Worm (Caenorhabditis elegans) whole organism, early embryonic: ENCODE data around the gene Y38F1A.1.

Source experiments
- flt-1 ChIP-seq: fragments of 200-800 bp; sonication (Bioruptor generic); IDR thresholded peaks from 2 replicates; pipeline ENCODE4 v1.3.6; 2022; ENCODE audit warnings: missing genetic modification characterization, missing compliant biosample characterization
- hmbx-1 ChIP-seq: sonication (generic microtip); optimal IDR thresholded peaks from 2 replicates; lab custom pipeline; 2016; ENCODE audit warnings: mild to moderate bottlenecking, missing genetic modification characterization, missing compliant biosample characterization
- pes-1 ChIP-seq: fragments of 200-800 bp; sonication (Bioruptor generic); IDR thresholded peaks from 2 replicates; pipeline ENCODE4 v1.3.6; 2022; ENCODE audit warnings: missing genetic modification reagents, missing genetic modification characterization, missing compliant biosample characterization
- tbx-37 ChIP-seq: fragments of 200-800 bp; sonication (Bioruptor generic); conservative IDR thresholded peaks from 2 replicates; pipeline ENCODE4 v1.3.6; 2022; ENCODE audit warnings: missing genetic modification reagents, missing genetic modification characterization, missing compliant biosample characterization
- tra-4 ChIP-seq: sonication (generic microtip); optimal IDR thresholded peaks from 2 replicates; lab custom pipeline; 2017; ENCODE audit warnings: missing genetic modification characterization, missing compliant biosample characterization

DNA sequence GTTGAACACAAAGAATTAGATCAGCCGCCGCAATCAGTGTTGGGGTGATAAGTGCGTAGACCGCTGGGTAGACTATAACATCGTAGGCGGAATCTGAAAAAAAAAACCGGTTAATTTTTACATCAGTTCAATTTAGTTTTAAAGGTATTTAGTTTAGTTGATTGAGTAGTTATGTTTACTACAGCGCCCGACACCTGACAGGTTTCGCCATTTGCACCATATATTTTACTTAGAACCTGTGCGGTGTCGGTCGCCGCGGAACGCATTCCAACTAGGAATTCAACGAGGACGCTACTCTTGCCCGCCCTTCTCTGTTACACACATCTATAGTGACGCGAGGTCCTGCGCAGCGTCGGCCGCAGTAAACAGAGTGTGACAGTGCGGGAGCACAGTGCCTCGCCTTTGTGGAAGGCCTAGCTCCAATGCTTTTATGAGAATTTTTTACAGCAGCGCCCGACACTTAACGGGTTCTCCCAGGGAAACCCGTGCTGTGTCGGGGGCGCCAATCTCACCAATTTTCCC is 13.9 kb upstream of the Y38F1A.1 start:
- TF ChIP-seq tra-4 (tag; lab: Kevin White, UChicago) (no peak), hmbx-1 (tag; lab: Kevin White, UChicago) (no peak), tbx-37 (GFP tag; lab: Robert Waterston, UW) (no peak), flt-1 (GFP tag; lab: Robert Waterston, UW) (no peak), pes-1 (no peak)
